Worm (Caenorhabditis elegans) whole organism, L3 larva: Measurements from ENCODE around the gene stg-1.

Source experiments
- aly-2 ChIP-seq: fragments of 150-350 bp; optimal IDR thresholded peaks from 2 replicates; lab custom pipeline; 2014; ENCODE audit warnings: missing biosample characterization, missing genetic modification characterization
- ama-1 ChIP-seq: fragments of 150-350 bp; optimal IDR thresholded peaks from 2 replicates; lab custom pipeline; 2018
- fos-1 ChIP-seq: fragments of 150-350 bp; optimal IDR thresholded peaks from 2 replicates; lab custom pipeline; 2014; ENCODE audit warnings: missing biosample characterization, missing genetic modification characterization
- lin-15B ChIP-seq: fragments of 150-350 bp; optimal IDR thresholded peaks from 2 replicates; lab custom pipeline; 2014; ENCODE audit warnings: missing biosample characterization, missing genetic modification characterization
- mdl-1 ChIP-seq: fragments of 150-350 bp; optimal IDR thresholded peaks from 2 replicates; lab custom pipeline; 2014; ENCODE audit warnings: missing biosample characterization, missing genetic modification characterization
- nfya-1 ChIP-seq: sonication (generic microtip); optimal IDR thresholded peaks from 2 replicates; lab custom pipeline; 2017; ENCODE audit warnings: missing genetic modification characterization, mild to moderate bottlenecking, missing compliant biosample characterization, antibody characterized with exemption, moderate library complexity; ENCODE audit not compliant: insufficient read depth
- nhr-11 ChIP-seq: fragments of 150-350 bp; optimal IDR thresholded peaks from 2 replicates; lab custom pipeline; 2014; ENCODE audit warnings: missing biosample characterization, missing genetic modification characterization
- nhr-28 ChIP-seq: fragments of 150-350 bp; optimal IDR thresholded peaks from 2 replicates; lab custom pipeline; 2014; ENCODE audit warnings: missing biosample characterization, missing genetic modification characterization
- nhr-76 ChIP-seq: fragments of 150-350 bp; sonication (generic microtip); optimal IDR thresholded peaks from 5 replicates; lab custom pipeline; 2014; ENCODE audit warnings: missing biosample characterization, missing genetic modification characterization
- pqm-1 ChIP-seq: fragments of 150-350 bp; optimal IDR thresholded peaks from 2 replicates; lab custom pipeline; 2017; ENCODE audit warnings: missing biosample characterization, missing genetic modification characterization, inconsistent platforms
- skn-1 ChIP-seq: fragments of 150-350 bp; optimal IDR thresholded peaks from 2 replicates; lab custom pipeline; 2014; ENCODE audit warnings: missing biosample characterization, missing genetic modification characterization
- unc-62 ChIP-seq: fragments of 150-350 bp; sonication (generic microtip); optimal IDR thresholded peaks from 4 replicates; lab custom pipeline; 2014; ENCODE audit warnings: missing biosample characterization, missing genetic modification reagents, missing genetic modification characterization
- zag-1 ChIP-seq: fragments of 150-350 bp; optimal IDR thresholded peaks from 2 replicates; lab custom pipeline; 2014; ENCODE audit warnings: missing biosample characterization, missing genetic modification characterization

- no peak for TF ChIP-seq mdl-1 (tag; lab: Kevin White, UChicago)
- no peak for TF ChIP-seq aly-2
- no peak for TF ChIP-seq zag-1
- peak; percentile 77 for TF ChIP-seq pqm-1 (tag; lab: Kevin White, UChicago)
- TF ChIP-seq skn-1: no peak
- TF ChIP-seq nhr-28: no peak
- no peak for TF ChIP-seq nhr-11
- no peak for TF ChIP-seq fos-1 (tag; lab: Kevin White, UChicago)
- TF ChIP-seq nfya-1 (tag; lab: Kevin White, UChicago): no peak
- TF ChIP-seq ama-1 (lab: Kevin White, UChicago): no peak
- no peak for TF ChIP-seq lin-15B (tag; lab: Kevin White, UChicago)
- no peak for TF ChIP-seq unc-62
- TF ChIP-seq nhr-76: no peak
These were observed 33.9 kb upstream of the stg-1 start, which contains the start of gene lact-2 for ce11 chrII:10094190-10094923.
